Fruit fly (Drosophila melanogaster): ENCODE results near the gene CG5149.

Gene CG5149

dm6 chr2L:7420305-7421287 lies 32.5 kb upstream of the CG5149 start (continued):
- TF ChIP-seq zfh1 (GFP tag; IDR thresholded peaks at IDR 0.05) (peak; percentile 60; the same call in 2 of the 3 replicates), trh (GFP tag; optimal IDR thresholded peaks at IDR 0.05) (no peak), CG11085 (GFP tag; IDR thresholded peaks at IDR 0.05) (peak; percentile 48; the same call in 1 of the 2 replicates), pho (GFP tag; optimal IDR thresholded peaks at IDR 0.05) (peak; percentile 68), Dp (GFP tag; optimal IDR thresholded peaks at IDR 0.05) (no peak), wdn (GFP tag; IDR thresholded peaks at IDR 0.05) (peak; percentile 72), vfl (GFP tag; optimal IDR thresholded peaks at IDR 0.05) (peak; percentile 55), nau (GFP tag; optimal IDR thresholded peaks at IDR 0.05) (no peak), CG13894 (tag; optimal IDR thresholded peaks at IDR 0.05) (peak; percentile 81), pfk (GFP tag; optimal IDR thresholded peaks at IDR 0.05) (no peak), CG14441 (GFP tag; IDR thresholded peaks at IDR 0.05) (peak; percentile 53), CHES-1-like (GFP tag; optimal IDR thresholded peaks at IDR 0.05) (peak; percentile 81), CG3847 (GFP tag; IDR thresholded peaks at IDR 0.05) (peak; percentile 62; the same call in 1 of the 2 replicates), Dip3 (GFP tag; optimal IDR thresholded peaks at IDR 0.05) (peak; percentile 48), gcm (GFP tag; optimal IDR thresholded peaks at IDR 0.05) (no peak), NfI (GFP tag; optimal IDR thresholded peaks at IDR 0.05) (peak; percentile 51), Atf3 (GFP tag; optimal IDR thresholded peaks at IDR 0.05) (peak; percentile 7), CG14667 (GFP tag; IDR thresholded peaks at IDR 0.05) (peak; percentile 60), CG3995 (GFP tag; optimal IDR thresholded peaks at IDR 0.05) (peak; percentile 12), ci (GFP tag; IDR thresholded peaks at IDR 0.05) (peak; percentile 81), CG1792 (GFP tag; optimal IDR thresholded peaks at IDR 0.05) (peak; percentile 72), trem (tag; optimal IDR thresholded peaks at IDR 0.05) (no peak), CG10959 (GFP tag; IDR thresholded peaks at IDR 0.05) (peak; percentile 40; the same call in 1 of the 2 replicates), CG16813 (GFP tag; IDR thresholded peaks at IDR 0.05; ENCODE audit: partially characterized antibody) (no peak), zfh2 (GFP tag; optimal IDR thresholded peaks at IDR 0.05) (peak; percentile 82), schlank (tag; optimal IDR thresholded peaks at IDR 0.05) (peak; percentile 73), Bdp1 (GFP tag; optimal IDR thresholded peaks at IDR 0.05) (peak; percentile 35), Six4 (GFP tag; optimal IDR thresholded peaks at IDR 0.05) (peak; percentile 41), CG8388 (GFP tag; optimal IDR thresholded peaks at IDR 0.05) (no peak), Mrtf (GFP tag; IDR thresholded peaks at IDR 0.05) (peak; percentile 55; the same call in 2 of the 3 replicates), eve (GFP tag; optimal IDR thresholded peaks at IDR 0.05) (peak in 1 of 2 experiments; percentile 7), CG7839 (tag; optimal IDR thresholded peaks at IDR 0.05) (peak; percentile 73), CG7786 (GFP tag; optimal IDR thresholded peaks at IDR 0.05) (peak; percentile 82), pzg (GFP tag; optimal IDR thresholded peaks at IDR 0.05) (no peak), HHEX (GFP tag; optimal IDR thresholded peaks at IDR 0.05) (peak; percentile 49), lmd (GFP tag; IDR thresholded peaks at IDR 0.05) (peak; percentile 75), dan (GFP tag; IDR thresholded peaks at IDR 0.05) (no peak), chm (GFP tag; IDR thresholded peaks at IDR 0.05) (peak; percentile 81), CG12391 (tag; optimal IDR thresholded peaks at IDR 0.05) (peak; percentile 65), CG15601 (tag; optimal IDR thresholded peaks at IDR 0.05) (no peak), hkb (optimal IDR thresholded peaks at IDR 0.05) (no peak), hkb (GFP tag; IDR thresholded peaks at IDR 0.05) (peak; percentile 60), CG18599 (GFP tag; optimal IDR thresholded peaks at IDR 0.05) (peak; percentile 94), Sin3A (optimal IDR thresholded peaks at IDR 0.05) (no peak), aop (GFP tag; IDR thresholded peaks at IDR 0.05) (no peak), zen (tag; optimal IDR thresholded peaks at IDR 0.05) (no peak), Fer1 (GFP tag; optimal IDR thresholded peaks at IDR 0.05) (peak; percentile 81), Vsx1 (GFP tag; optimal IDR thresholded peaks at IDR 0.05) (no peak), esg (GFP tag; conservative IDR thresholded peaks at IDR 0.05) (peak; percentile 55; the same call in 1 of the 2 replicates)

Measured in whole organism, embryonic.